Worm (Caenorhabditis elegans) whole organism, early embryonic: ENCODE measurements around the gene ZK1098.12.

Experiments used
- B0310.2 ChIP-seq: sonication (generic microtip); optimal IDR thresholded peaks from 2 replicates; lab custom pipeline; 2016; ENCODE audit warnings: mild to moderate bottlenecking, missing genetic modification characterization, missing compliant biosample characterization
- F13C5.2 ChIP-seq: sonication (generic microtip); optimal IDR thresholded peaks from 2 replicates; lab custom pipeline; 2017; ENCODE audit warnings: mild to moderate bottlenecking, missing genetic modification characterization, inconsistent platforms, missing compliant biosample characterization
- aly-1 ChIP-seq: sonication (generic microtip); optimal IDR thresholded peaks from 2 replicates; lab custom pipeline; 2016; ENCODE audit warnings: missing genetic modification characterization, missing compliant biosample characterization
- ama-1 ChIP-seq: fragments of 150-350 bp; optimal IDR thresholded peaks from 2 replicates; lab custom pipeline; 2014
- ceh-13 ChIP-seq: fragments of 200-800 bp; sonication (Bioruptor generic); optimal IDR thresholded peaks from 2 replicates; lab custom pipeline; 2018; ENCODE audit warnings: mild to moderate bottlenecking, missing genetic modification characterization, missing compliant biosample characterization
- ceh-36 ChIP-seq: sonication (generic microtip); optimal IDR thresholded peaks from 2 replicates; lab custom pipeline; 2016; ENCODE audit warnings: missing genetic modification characterization, inconsistent platforms, missing compliant biosample characterization
- ets-7 ChIP-seq: sonication (generic microtip); optimal IDR thresholded peaks from 2 replicates; lab custom pipeline; 2016; ENCODE audit warnings: missing genotype, missing genetic modification characterization, missing compliant biosample characterization
- flt-1 ChIP-seq: fragments of 200-800 bp; sonication (Bioruptor generic); IDR thresholded peaks from 2 replicates; pipeline ENCODE4 v1.3.6; 2022; ENCODE audit warnings: missing genetic modification characterization, missing compliant biosample characterization
- hmbx-1 ChIP-seq: sonication (generic microtip); optimal IDR thresholded peaks from 2 replicates; lab custom pipeline; 2016; ENCODE audit warnings: mild to moderate bottlenecking, missing genetic modification characterization, missing compliant biosample characterization
- hmg-4 ChIP-seq: fragments of 200-800 bp; sonication (Bioruptor generic); optimal IDR thresholded peaks from 2 replicates; lab custom pipeline; 2018; ENCODE audit warnings: mild to moderate bottlenecking, missing genetic modification characterization, missing compliant biosample characterization
- hnd-1 ChIP-seq: sonication (generic microtip); optimal IDR thresholded peaks from 2 replicates; lab custom pipeline; 2016; ENCODE audit warnings: missing genetic modification characterization, missing compliant biosample characterization
- pes-1 ChIP-seq: fragments of 200-800 bp; sonication (Bioruptor generic); IDR thresholded peaks from 2 replicates; pipeline ENCODE4 v1.3.6; 2022; ENCODE audit warnings: missing genetic modification reagents, missing genetic modification characterization, missing compliant biosample characterization
- scrt-1 ChIP-seq: fragments of 200-800 bp; sonication (Bioruptor generic); IDR thresholded peaks from 2 replicates; pipeline ENCODE4 v1.3.6; 2022; ENCODE audit warnings: missing genetic modification characterization, missing compliant biosample characterization
- sea-1 ChIP-seq: fragments of 200-800 bp; sonication (Bioruptor generic); conservative IDR thresholded peaks from 2 replicates; pipeline ENCODE4 v1.3.6; 2022; ENCODE audit warnings: missing genetic modification characterization, missing compliant biosample characterization
- tbx-11 ChIP-seq: fragments of 200-800 bp; sonication (Bioruptor generic); IDR thresholded peaks from 2 replicates; pipeline ENCODE4 v1.3.6; 2022; ENCODE audit warnings: missing genetic modification characterization, missing compliant biosample characterization
- tbx-37 ChIP-seq: fragments of 200-800 bp; sonication (Bioruptor generic); conservative IDR thresholded peaks from 2 replicates; pipeline ENCODE4 v1.3.6; 2022; ENCODE audit warnings: missing genetic modification reagents, missing genetic modification characterization, missing compliant biosample characterization
- tra-4 ChIP-seq: sonication (generic microtip); optimal IDR thresholded peaks from 2 replicates; lab custom pipeline; 2017; ENCODE audit warnings: missing genetic modification characterization, missing compliant biosample characterization

Gene ZK1098.12

ce11 chrIII:9509764-9510370 is 35.1 kb upstream of the ZK1098.12 start:
- no peak for TF ChIP-seq ama-1
- no peak for TF ChIP-seq B0310.2
- no peak for TF ChIP-seq hmg-4 (GFP tag; lab: Kevin White, UChicago)
- no peak for TF ChIP-seq tbx-11
- no peak for TF ChIP-seq F13C5.2 (tag; lab: Kevin White, UChicago)
- TF ChIP-seq aly-1: no peak

- TF ChIP-seq flt-1 (GFP tag; lab: Robert Waterston, UW) (no peak), B0310.2 (no peak), ceh-13 (GFP tag; lab: Kevin White, UChicago) (no peak), tbx-37 (GFP tag; lab: Robert Waterston, UW) (no peak), aly-1 (no peak), ama-1 (no peak), sea-1 (no peak), scrt-1 (GFP tag; lab: Robert Waterston, UW) (no peak), ets-7 (no peak), ceh-36 (tag; lab: Kevin White, UChicago) (no peak), hmg-4 (GFP tag; lab: Kevin White, UChicago) (no peak), hnd-1 (no peak), hmbx-1 (tag; lab: Kevin White, UChicago) (no peak), F13C5.2 (tag; lab: Kevin White, UChicago) (no peak), tra-4 (no peak), pes-1 (no peak), tbx-11 (no peak)
Measured at ce11 chrIII:9511055-9511520, 33.8 kb upstream of the ZK1098.12 start, which contains the start of gene F55H2.5. F55H2.5 (plus strand) TSS chrIII:9511470.

ce11 chrIII:9511660-9512059 is 33.3 kb upstream of the ZK1098.12 start:
- TF ChIP-seq hmg-4 (GFP tag; lab: Kevin White, UChicago) (no peak), hmbx-1 (tag; lab: Kevin White, UChicago) (no peak), hnd-1 (no peak), pes-1 (no peak), tra-4 (no peak), F13C5.2 (tag; lab: Kevin White, UChicago) (no peak), flt-1 (GFP tag; lab: Robert Waterston, UW) (no peak), sea-1 (no peak), ets-7 (no peak), tbx-37 (GFP tag; lab: Robert Waterston, UW) (no peak), aly-1 (no peak)

ce11 chrIII:9513006-9513405 is 31.9 kb upstream of the ZK1098.12 start:
- no peak for TF ChIP-seq tra-4

ce11 chrIII:9513569-9513968 is 31.4 kb upstream of the ZK1098.12 start, which contains the start of gene F55H2.8:
F55H2.8 (plus strand) TSS chrIII:9513869.
- TF ChIP-seq aly-1 (no peak), B0310.2 (no peak), tbx-37 (GFP tag; lab: Robert Waterston, UW) (no peak), hmg-4 (GFP tag; lab: Kevin White, UChicago) (no peak), pes-1 (no peak), ets-7 (no peak), tbx-11 (no peak), sea-1 (no peak), scrt-1 (GFP tag; lab: Robert Waterston, UW) (no peak), ceh-36 (tag; lab: Kevin White, UChicago) (no peak), ama-1 (no peak), tra-4 (no peak), F13C5.2 (tag; lab: Kevin White, UChicago) (no peak), ceh-13 (GFP tag; lab: Kevin White, UChicago) (no peak), hnd-1 (no peak)

ce11 chrIII:9516148-9516547 is 28.8 kb upstream of the ZK1098.12 start, which contains the start of gene F55H2.7:
F55H2.7 (minus strand) TSS chrIII:9516248.
- TF ChIP-seq tbx-37 (GFP tag; lab: Robert Waterston, UW) (no peak), pes-1 (no peak), flt-1 (GFP tag; lab: Robert Waterston, UW) (no peak), ceh-36 (tag; lab: Kevin White, UChicago) (no peak), hmg-4 (GFP tag; lab: Kevin White, UChicago) (no peak), hmbx-1 (tag; lab: Kevin White, UChicago) (no peak), aly-1 (no peak), tra-4 (no peak), ets-7 (no peak), hnd-1 (no peak), tbx-11 (no peak), ama-1 (no peak), sea-1 (no peak), ceh-13 (GFP tag; lab: Kevin White, UChicago) (no peak), B0310.2 (no peak), F13C5.2 (tag; lab: Kevin White, UChicago) (no peak), scrt-1 (GFP tag; lab: Robert Waterston, UW) (no peak)

- TF ChIP-seq ceh-36 (tag; lab: Kevin White, UChicago) (no peak), tbx-37 (GFP tag; lab: Robert Waterston, UW) (0 out of 2 replicates have a peak, but pooled peaks have one; percentile 13), hmg-4 (GFP tag; lab: Kevin White, UChicago) (peak; percentile 37), F13C5.2 (tag; lab: Kevin White, UChicago) (peak; percentile 36)
Measured at ce11 chrIII:9521410-9522090, 23.4 kb upstream of the ZK1098.12 start, which contains the start of the genes clu-1 and prp-40. clu-1 (minus strand) TSS chrIII:9521460. prp-40 (plus strand) TSS chrIII:9522075.

ce11 chrIII:9523581-9523980 is 21.3 kb upstream of the ZK1098.12 start, which contains the start of gene mrps-23:
mrps-23 (minus strand) TSS chrIII:9523672.
- TF ChIP-seq hmg-4 (GFP tag; lab: Kevin White, UChicago) (peak; percentile 7), tbx-37 (GFP tag; lab: Robert Waterston, UW) (no peak)
